Fruit fly (Drosophila melanogaster) whole organism, embryonic: ENCODE results near the gene RhoGAP100F.
A peak's percentile ranks its signal among the peaks of the same experiment; 100 is the strongest.

ENCODE experiments used
- Bgb ChIP-seq: fragments of 200-800 bp; sonication (Bioruptor generic); IDR thresholded peaks from 2 replicates; pipeline ENCODE4 v1.3.6; 2022; ENCODE audit warnings: missing biosample characterization, missing genetic modification characterization; ENCODE audit not compliant: partially characterized antibody
- CG10267 ChIP-seq: fragments of 200-800 bp; sonication (Bioruptor generic); optimal IDR thresholded peaks from 2 replicates; lab custom pipeline; 2018; ENCODE audit warnings: missing biosample characterization, mild to moderate bottlenecking, missing genetic modification characterization, moderate library complexity
- CG10654 ChIP-seq: fragments of 200-800 bp; sonication (Bioruptor generic); optimal IDR thresholded peaks from 2 replicates; lab custom pipeline; 2016; ENCODE audit warnings: missing biosample characterization, missing genetic modification characterization
- CG11504 ChIP-seq: fragments of 200-800 bp; sonication (Bioruptor generic); optimal IDR thresholded peaks from 3 replicates; lab custom pipeline; 2019; ENCODE audit warnings: missing biosample characterization, mild to moderate bottlenecking, missing genetic modification characterization, moderate library complexity
- CG14710 ChIP-seq: fragments of 200-800 bp; sonication (Bioruptor generic); optimal IDR thresholded peaks from 3 replicates; lab custom pipeline; 2019; ENCODE audit warnings: missing biosample characterization, mild to moderate bottlenecking, missing genetic modification characterization, moderate library complexity
- CG14860 ChIP-seq: fragments of 200-800 bp; sonication (Bioruptor generic); IDR thresholded peaks from 3 replicates; pipeline ENCODE4 v1.3.6; 2022; ENCODE audit warnings: missing biosample characterization, missing genetic modification characterization; ENCODE audit not compliant: partially characterized antibody
- CG15514 ChIP-seq: fragments of 200-800 bp; sonication (Bioruptor generic); optimal IDR thresholded peaks from 3 replicates; lab custom pipeline; 2017; ENCODE audit warnings: missing biosample characterization, missing genetic modification characterization, mild to moderate bottlenecking, moderate library complexity, missing genetic modification reagents
- CG16813 ChIP-seq: fragments of 200-800 bp; sonication (Bioruptor generic); IDR thresholded peaks from 3 replicates; pipeline ENCODE4 v1.3.6; 2022; ENCODE audit warnings: missing biosample characterization, missing genetic modification characterization; ENCODE audit not compliant: partially characterized antibody
- CG17385 ChIP-seq: fragments of 200-800 bp; sonication (Bioruptor generic); optimal IDR thresholded peaks from 3 replicates; lab custom pipeline; 2018; ENCODE audit warnings: missing biosample characterization, mild to moderate bottlenecking, missing genetic modification characterization
- CG18011 ChIP-seq: fragments of 200-800 bp; sonication (Bioruptor generic); optimal IDR thresholded peaks from 2 replicates; lab custom pipeline; 2017; ENCODE audit warnings: missing biosample characterization, missing genetic modification characterization, mild to moderate bottlenecking, moderate library complexity, missing genotype
- CG18764 ChIP-seq: fragments of 200-800 bp; sonication (Bioruptor generic); optimal IDR thresholded peaks from 3 replicates; lab custom pipeline; 2016; ENCODE audit warnings: missing biosample characterization, missing genetic modification characterization
- CG2889 ChIP-seq: fragments of 200-800 bp; sonication (Bioruptor generic); IDR thresholded peaks from 3 replicates; pipeline ENCODE4 v1.3.6; 2022; ENCODE audit warnings: missing biosample characterization, missing genetic modification characterization
- CG30020 ChIP-seq: fragments of 200-800 bp; optimal IDR thresholded peaks from 2 replicates; lab custom pipeline; 2019; ENCODE audit warnings: missing biosample characterization, mild to moderate bottlenecking, missing genetic modification characterization, moderate library complexity
- CG34376 ChIP-seq: fragments of 200-800 bp; sonication (Bioruptor generic); optimal IDR thresholded peaks from 2 replicates; lab custom pipeline; 2018; ENCODE audit warnings: missing biosample characterization, mild to moderate bottlenecking, missing genetic modification characterization
- CG34422 ChIP-seq: fragments of 200-800 bp; sonication (Bioruptor generic); IDR thresholded peaks from 3 replicates; pipeline ENCODE4 v1.3.6; 2022; ENCODE audit warnings: missing biosample characterization, missing genetic modification characterization
- CG42726 ChIP-seq: fragments of 200-800 bp; sonication (Bioruptor generic); IDR thresholded peaks from 2 replicates; pipeline ENCODE4 v1.3.6; 2022; ENCODE audit warnings: missing biosample characterization, missing genetic modification characterization; ENCODE audit not compliant: partially characterized antibody
- CG7928 ChIP-seq: fragments of 200-800 bp; sonication (Bioruptor generic); optimal IDR thresholded peaks from 2 replicates; lab custom pipeline; 2017; ENCODE audit warnings: missing biosample characterization, mild to moderate bottlenecking, missing genetic modification characterization
- CG9727 ChIP-seq: fragments of 200-800 bp; sonication (Bioruptor generic); optimal IDR thresholded peaks from 3 replicates; lab custom pipeline; 2017; ENCODE audit warnings: missing biosample characterization, mild to moderate bottlenecking, missing genetic modification characterization
- D19A ChIP-seq: fragments of 200-800 bp; optimal IDR thresholded peaks from 3 replicates; lab custom pipeline; 2019; ENCODE audit warnings: missing biosample characterization, mild to moderate bottlenecking, missing genetic modification characterization, moderate library complexity
- Dad ChIP-seq: fragments of 200-800 bp; sonication (Bioruptor generic); optimal IDR thresholded peaks from 3 replicates; lab custom pipeline; 2016; ENCODE audit warnings: missing biosample characterization, missing genetic modification characterization
- Doc3 ChIP-seq: fragments of 200-800 bp; sonication (Bioruptor generic); IDR thresholded peaks from 3 replicates; pipeline ENCODE4 v1.3.6; 2022; ENCODE audit warnings: missing biosample characterization, missing genetic modification characterization; ENCODE audit not compliant: partially characterized antibody
- Dref ChIP-seq: fragments of 200-800 bp; sonication (Bioruptor generic); IDR thresholded peaks from 2 replicates; pipeline ENCODE4 v1.3.6; 2022; ENCODE audit warnings: missing biosample characterization, missing genetic modification characterization
- Elba2 ChIP-seq: fragments of 200-800 bp; sonication (Bioruptor generic); optimal IDR thresholded peaks from 3 replicates; lab custom pipeline; 2016; ENCODE audit warnings: missing biosample characterization, missing genetic modification characterization
- HmgD ChIP-seq: fragments of 200-800 bp; sonication (Bioruptor generic); optimal IDR thresholded peaks from 3 replicates; lab custom pipeline; 2016; ENCODE audit warnings: missing biosample characterization, missing genetic modification characterization
- HmgZ ChIP-seq: fragments of 200-800 bp; sonication (Bioruptor generic); optimal IDR thresholded peaks from 2 replicates; lab custom pipeline; 2018; ENCODE audit warnings: missing biosample characterization, mild to moderate bottlenecking, missing genetic modification characterization
- Hr51 ChIP-seq, 2 experiments: fragments of 200-800 bp; sonication (Bioruptor generic); optimal IDR thresholded peaks; 2 replicates in 1 of 2; 3 replicates in 1 of 2; lab custom pipeline; 2016 to 2018; ENCODE audit warnings: missing biosample characterization in 2 of 2, missing genetic modification characterization in 2 of 2, mild to moderate bottlenecking in 1 of 2, moderate library complexity in 1 of 2
- Jarid2 ChIP-seq: fragments of 200-800 bp; sonication (Bioruptor generic); optimal IDR thresholded peaks from 3 replicates; lab custom pipeline; 2017; ENCODE audit warnings: mild to moderate bottlenecking, missing biosample characterization, missing genetic modification reagents, missing genetic modification characterization
- Max ChIP-seq: fragments of 200-800 bp; sonication (Bioruptor generic); optimal IDR thresholded peaks from 2 replicates; lab custom pipeline; 2016; ENCODE audit warnings: missing biosample characterization, mild to moderate bottlenecking, missing genetic modification characterization
- Neu2 ChIP-seq: fragments of 200-800 bp; sonication (Bioruptor generic); optimal IDR thresholded peaks from 3 replicates; lab custom pipeline; 2016; ENCODE audit warnings: missing biosample characterization, missing genetic modification characterization, borderline replicate concordance
- Opbp ChIP-seq: fragments of 200-800 bp; sonication (Bioruptor generic); IDR thresholded peaks from 3 replicates; pipeline ENCODE4 v1.3.6; 2022; ENCODE audit warnings: missing biosample characterization, missing genetic modification characterization; ENCODE audit not compliant: partially characterized antibody
- Scr ChIP-seq: fragments of 200-800 bp; sonication (Bioruptor generic); IDR thresholded peaks from 2 replicates; pipeline ENCODE4 v1.3.6; 2022; ENCODE audit warnings: missing biosample characterization, missing genetic modification characterization; ENCODE audit not compliant: partially characterized antibody
- Sry-β ChIP-seq: fragments of 200-800 bp; sonication (Bioruptor generic); optimal IDR thresholded peaks from 2 replicates; lab custom pipeline; 2018; ENCODE audit warnings: missing biosample characterization, mild to moderate bottlenecking, missing genetic modification characterization, moderate library complexity
- bbx ChIP-seq: fragments of 200-800 bp; sonication (Bioruptor generic); IDR thresholded peaks from 2 replicates; pipeline ENCODE4 v1.3.6; 2022; ENCODE audit warnings: missing biosample characterization, missing genetic modification characterization; ENCODE audit not compliant: partially characterized antibody
- crc ChIP-seq: fragments of 200-800 bp; sonication (Bioruptor generic); optimal IDR thresholded peaks from 2 replicates; lab custom pipeline; 2016; ENCODE audit warnings: missing biosample characterization, missing genetic modification characterization
- disco-r ChIP-seq: fragments of 200-800 bp; sonication (Bioruptor generic); optimal IDR thresholded peaks from 2 replicates; lab custom pipeline; 2016; ENCODE audit warnings: missing biosample characterization, missing genetic modification characterization
- ems ChIP-seq: fragments of 200-800 bp; sonication (Bioruptor generic); optimal IDR thresholded peaks from 3 replicates; lab custom pipeline; 2016; ENCODE audit warnings: missing biosample characterization, missing genetic modification characterization
- fd64A ChIP-seq: fragments of 200-800 bp; sonication (Bioruptor generic); optimal IDR thresholded peaks from 3 replicates; lab custom pipeline; 2018; ENCODE audit warnings: missing biosample characterization, mild to moderate bottlenecking, missing genetic modification characterization
- hbn ChIP-seq: fragments of 200-800 bp; sonication (Bioruptor generic); IDR thresholded peaks from 2 replicates; pipeline ENCODE4 v1.3.6; 2022; ENCODE audit warnings: missing biosample characterization, missing genetic modification characterization; ENCODE audit not compliant: partially characterized antibody
- hkb ChIP-seq, 2 experiments: fragments of 200-800 bp in 1 of 2; fragments of >200 bp in 1 of 2; sonication (Bioruptor generic) in 1 of 2; IDR thresholded peaks in 1 of 2; optimal IDR thresholded peaks in 1 of 2; 2 replicates each; pipeline versions ENCODE4 v1.3.6 to Lab custom; 2017 to 2022; ENCODE audit warnings: missing biosample characterization in 1 of 2, missing genetic modification characterization in 1 of 2
- lbe ChIP-seq: fragments of 200-800 bp; sonication (Bioruptor generic); optimal IDR thresholded peaks from 2 replicates; lab custom pipeline; 2016; ENCODE audit warnings: missing biosample characterization, mild to moderate bottlenecking, missing genetic modification characterization
- lov ChIP-seq, 2 experiments: fragments of 200-800 bp in 1 of 2; fragments of >200 bp in 1 of 2; sonication (Bioruptor generic) in 1 of 2; IDR thresholded peaks in 1 of 2; optimal IDR thresholded peaks in 1 of 2; 2 replicates in 1 of 2; 3 replicates in 1 of 2; pipeline versions ENCODE4 v1.3.6 to Lab custom; 2017 to 2022; ENCODE audit warnings: missing biosample characterization in 1 of 2, missing genetic modification characterization in 1 of 2
- nerfin-1 ChIP-seq: fragments of 200-800 bp; sonication (Bioruptor generic); optimal IDR thresholded peaks from 3 replicates; lab custom pipeline; 2019; ENCODE audit warnings: missing biosample characterization, mild to moderate bottlenecking, missing genetic modification characterization, moderate library complexity
- pzg ChIP-seq: fragments of 200-800 bp; sonication (Bioruptor generic); optimal IDR thresholded peaks from 3 replicates; lab custom pipeline; 2018; ENCODE audit warnings: missing biosample characterization, mild to moderate bottlenecking, missing genetic modification characterization, moderate library complexity
- salm ChIP-seq: fragments of 200-800 bp; sonication (Bioruptor generic); optimal IDR thresholded peaks from 2 replicates; lab custom pipeline; 2018; ENCODE audit warnings: missing biosample characterization, mild to moderate bottlenecking, missing genetic modification characterization
- wor ChIP-seq: fragments of 200-800 bp; sonication (Bioruptor generic); IDR thresholded peaks from 2 replicates; pipeline ENCODE4 v1.3.6; 2022; ENCODE audit warnings: missing biosample characterization, missing genetic modification characterization

The RhoGAP100F gene

DNA sequence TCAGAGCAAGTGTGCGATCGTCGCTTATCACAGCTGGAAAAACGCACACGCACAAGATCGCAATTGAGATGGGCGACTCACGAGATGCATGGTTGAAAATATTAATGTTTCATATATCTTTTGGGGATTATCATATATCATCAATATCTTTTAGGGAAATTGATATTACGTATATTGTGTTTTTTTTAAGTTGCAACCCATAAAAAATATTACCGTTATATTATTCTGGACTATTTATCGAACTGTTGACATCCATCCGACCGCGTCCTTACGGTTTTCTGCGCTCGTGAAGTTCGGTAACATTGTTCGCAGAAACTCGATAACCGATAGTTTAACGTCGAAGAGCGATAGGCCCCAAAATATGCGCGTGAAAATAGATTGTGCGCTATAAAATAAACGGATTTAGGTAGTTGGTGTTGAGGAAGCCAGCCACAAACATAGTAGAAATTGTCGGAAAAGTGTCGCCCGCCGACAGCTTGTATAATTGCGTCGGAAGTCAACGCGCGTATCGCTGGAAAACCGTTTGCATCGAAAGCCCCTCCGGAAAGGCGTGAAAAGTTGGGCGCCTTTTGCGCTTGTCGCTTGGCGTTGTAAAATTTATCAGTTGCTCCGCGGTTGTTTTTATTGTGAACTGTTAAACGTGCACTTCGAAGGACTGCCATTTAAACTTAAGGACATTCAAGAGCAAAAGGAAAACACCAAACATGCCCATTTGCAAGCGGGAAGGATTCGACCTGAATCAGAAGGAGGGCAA is 18.6 kb upstream of the RhoGAP100F start, which contains the start of the genes Mccc1 and Acf (continued):
- TF ChIP-seq pzg (peak; percentile 79), salm (tag; lab: Kevin White, UChicago) (no peak), CG17385 (GFP tag; lab: Kevin White, UChicago) (no peak), CG18011 (GFP tag; lab: Kevin White, UChicago) (no peak), ems (GFP tag; lab: Kevin White, UChicago) (peak; percentile 33), CG18764 (GFP tag; lab: Kevin White, UChicago) (no peak), Scr (peak; percentile 69), Dad (GFP tag; lab: Kevin White, UChicago) (no peak), nerfin-1 (no peak), CG16813 (GFP tag; lab: Robert Waterston, UW) (peak; percentile 41; the same call in 1 of the 3 replicates), crc (peak; percentile 33)

dm6 chr3R:31794457-31794856 is 18.0 kb upstream of the RhoGAP100F start:
- TF ChIP-seq CG14710 (tag; lab: Kevin White, UChicago) (no peak), Neu2 (no peak), CG10654 (GFP tag; lab: Kevin White, UChicago) (no peak), fd64A (GFP tag; lab: Kevin White, UChicago) (no peak), CG15514 (GFP tag; lab: Kevin White, UChicago) (peak; percentile 81), Dref (GFP tag; lab: Robert Waterston, UW) (peak; percentile 45; the same call in 1 of the 2 replicates), CG9727 (GFP tag; lab: Kevin White, UChicago) (no peak), lbe (GFP tag; lab: Kevin White, UChicago) (no peak), wor (GFP tag; lab: Robert Waterston, UW) (no peak), CG30020 (tag; lab: Kevin White, UChicago) (peak; percentile 54), lov (optimal IDR thresholded peaks at IDR 0.05; lab: Kevin White, UChicago) (no peak), lov (GFP tag; IDR thresholded peaks at IDR 0.05; lab: Robert Waterston, UW) (0 out of 3 replicates have a peak, but pooled peaks have one; percentile 13), CG14860 (GFP tag; lab: Robert Waterston, UW) (no peak), Jarid2 (GFP tag; lab: Kevin White, UChicago) (no peak), bbx (GFP tag; lab: Robert Waterston, UW) (peak; percentile 37), CG34376 (GFP tag; lab: Kevin White, UChicago) (peak; percentile 23), CG11504 (tag; lab: Kevin White, UChicago) (no peak), Sry-β (GFP tag; lab: Kevin White, UChicago) (peak; percentile 72), HmgZ (tag; lab: Kevin White, UChicago) (peak; percentile 60), D19A (no peak), Bgb (GFP tag; lab: Robert Waterston, UW) (peak; percentile 26; the same call in 1 of the 2 replicates), CG42726 (no peak), Elba2 (GFP tag; lab: Kevin White, UChicago) (no peak), disco-r (GFP tag; lab: Kevin White, UChicago) (no peak), hkb (optimal IDR thresholded peaks at IDR 0.05; lab: Kevin White, UChicago) (no peak), hkb (GFP tag; IDR thresholded peaks at IDR 0.05; lab: Robert Waterston, UW) (no peak), CG7928 (peak; percentile 81), HmgD (GFP tag; lab: Kevin White, UChicago) (peak; percentile 4), Max (GFP tag; lab: Kevin White, UChicago) (peak; percentile 23), CG10267 (no peak), CG34422 (GFP tag; lab: Robert Waterston, UW) (peak; percentile 71; the same call in 1 of the 3 replicates), Opbp (GFP tag; lab: Robert Waterston, UW) (0 out of 3 replicates have a peak, but pooled peaks have one; percentile 13), CG2889 (GFP tag; lab: Robert Waterston, UW) (no peak), Doc3 (GFP tag; lab: Robert Waterston, UW) (0 out of 3 replicates have a peak, but pooled peaks have one; percentile 14), hbn (GFP tag; lab: Robert Waterston, UW) (peak; percentile 24; the same call in 1 of the 2 replicates), Hr51 (GFP tag; optimal IDR thresholded peaks at IDR 0.05; lab: Kevin White, UChicago) (no peak)
